Worm (Caenorhabditis elegans) whole organism, young adult: ENCODE data around the gene cids-1.

Experiments used
- B0019.2 ChIP-seq: fragments of 200-800 bp; sonication (Bioruptor generic); conservative IDR thresholded peaks from 2 replicates; pipeline ENCODE4 v1.3.6; 2022; ENCODE audit warnings: missing genetic modification reagents, missing genetic modification characterization, missing compliant biosample characterization
- B0336.3 ChIP-seq: fragments of 200-800 bp; sonication (Bioruptor generic); IDR thresholded peaks from 2 replicates; pipeline ENCODE4 v1.3.6; 2022; ENCODE audit warnings: missing genetic modification characterization, missing compliant biosample characterization
- C17E4.6 ChIP-seq: fragments of 200-800 bp; sonication (Bioruptor generic); IDR thresholded peaks from 2 replicates; pipeline ENCODE4 v1.3.6; 2022; ENCODE audit warnings: missing genetic modification reagents, missing genetic modification characterization, missing compliant biosample characterization
- F10E7.11 ChIP-seq: sonication (generic microtip); optimal IDR thresholded peaks from 2 replicates; lab custom pipeline; 2017; ENCODE audit warnings: mild to moderate bottlenecking, missing genetic modification characterization, moderate library complexity, missing compliant biosample characterization
- F37B4.10 ChIP-seq: fragments of 200-800 bp; sonication (Bioruptor generic); IDR thresholded peaks from 2 replicates; pipeline ENCODE4 v1.3.6; 2022; ENCODE audit warnings: missing genetic modification characterization, missing compliant biosample characterization
- F49E8.2 ChIP-seq: sonication (generic microtip); optimal IDR thresholded peaks from 3 replicates; lab custom pipeline; 2017; ENCODE audit warnings: missing genetic modification characterization, mild to moderate bottlenecking, missing compliant biosample characterization, antibody characterized with exemption, moderate library complexity; ENCODE audit not compliant: insufficient read depth
- F55B11.4 ChIP-seq: sonication (generic microtip); optimal IDR thresholded peaks from 2 replicates; lab custom pipeline; 2016; ENCODE audit warnings: missing compliant biosample characterization, missing genetic modification characterization, borderline replicate concordance; ENCODE audit not compliant: insufficient read depth
- T26A5.8 ChIP-seq: sonication (generic microtip); optimal IDR thresholded peaks from 2 replicates; lab custom pipeline; 2016; ENCODE audit warnings: missing genetic modification characterization, missing compliant biosample characterization
- Y53F4B.3 ChIP-seq: fragments of 200-800 bp; sonication (Bioruptor generic); IDR thresholded peaks from 2 replicates; pipeline ENCODE4 v1.3.6; 2022; ENCODE audit warnings: missing genetic modification reagents, missing genetic modification characterization, missing compliant biosample characterization
- aptf-2 ChIP-seq: fragments of 200-800 bp; sonication (Bioruptor generic); conservative IDR thresholded peaks from 2 replicates; pipeline ENCODE4 v1.3.6; 2022; ENCODE audit warnings: missing genetic modification reagents, missing genetic modification characterization, missing compliant biosample characterization
- aptf-3 ChIP-seq: fragments of 200-800 bp; sonication (Bioruptor generic); IDR thresholded peaks from 2 replicates; pipeline ENCODE4 v1.3.6; 2022; ENCODE audit warnings: missing genetic modification characterization, missing compliant biosample characterization
- atf-7 ChIP-seq: sonication (generic microtip); optimal IDR thresholded peaks from 2 replicates; lab custom pipeline; 2017; ENCODE audit warnings: mild to moderate bottlenecking, missing genetic modification characterization, missing compliant biosample characterization
- attf-3 ChIP-seq: fragments of 200-800 bp; sonication (Bioruptor generic); conservative IDR thresholded peaks from 2 replicates; pipeline ENCODE4 v1.3.6; 2022; ENCODE audit warnings: missing genetic modification reagents, missing genetic modification characterization, missing compliant biosample characterization
- bed-2 ChIP-seq: fragments of 200-800 bp; sonication (Bioruptor generic); IDR thresholded peaks from 2 replicates; pipeline ENCODE4 v1.3.6; 2022; ENCODE audit warnings: missing genetic modification reagents, missing genetic modification characterization, missing compliant biosample characterization
- ccch-3 ChIP-seq: fragments of 200-800 bp; sonication (Bioruptor generic); optimal IDR thresholded peaks from 2 replicates; lab custom pipeline; 2018; ENCODE audit warnings: mild to moderate bottlenecking, missing genetic modification characterization, missing compliant biosample characterization
- ceh-58 ChIP-seq: fragments of 200-800 bp; sonication (Bioruptor generic); IDR thresholded peaks from 2 replicates; pipeline ENCODE4 v1.3.6; 2022; ENCODE audit warnings: missing genetic modification characterization, missing compliant biosample characterization
- ceh-79 ChIP-seq: sonication (generic microtip); optimal IDR thresholded peaks from 2 replicates; lab custom pipeline; 2017; ENCODE audit warnings: mild to moderate bottlenecking, missing genetic modification characterization, missing compliant biosample characterization
- chd-7 ChIP-seq: sonication (generic microtip); optimal IDR thresholded peaks from 2 replicates; lab custom pipeline; 2016; ENCODE audit warnings: mild to moderate bottlenecking, missing genetic modification characterization, moderate library complexity, missing compliant biosample characterization
- die-1 ChIP-seq: sonication (generic microtip); optimal IDR thresholded peaks from 2 replicates; lab custom pipeline; 2016; ENCODE audit warnings: missing genotype, mild to moderate bottlenecking, missing genetic modification characterization, missing compliant biosample characterization
- fkh-3 ChIP-seq: sonication (generic microtip); optimal IDR thresholded peaks from 2 replicates; lab custom pipeline; 2016; ENCODE audit warnings: mild to moderate bottlenecking, missing genetic modification characterization, missing compliant biosample characterization
- him-1 ChIP-seq: sonication (generic microtip); optimal IDR thresholded peaks from 2 replicates; lab custom pipeline; 2016; ENCODE audit warnings: missing genotype, missing genetic modification reagents, missing genetic modification characterization, missing compliant biosample characterization
- lin-35 ChIP-seq, 3 experiments: fragments of 150-350 bp in 2 of 3; sonication (generic microtip) in 1 of 3; optimal IDR thresholded peaks; 2 replicates each; lab custom pipeline; 2014 to 2018; ENCODE audit warnings: missing biosample characterization in 3 of 3, missing genetic modification characterization in 3 of 3, missing genetic modification reagents in 3 of 3
- lin-40 ChIP-seq: sonication (generic microtip); optimal IDR thresholded peaks from 2 replicates; lab custom pipeline; 2016; ENCODE audit warnings: missing genetic modification characterization, mild to moderate bottlenecking, missing compliant biosample characterization, missing genotype, missing genetic modification reagents
- lin-54 ChIP-seq: fragments of 200-800 bp; sonication (Bioruptor generic); optimal IDR thresholded peaks from 2 replicates; lab custom pipeline; 2018; ENCODE audit warnings: mild to moderate bottlenecking, missing genetic modification characterization, missing compliant biosample characterization
- madf-3 ChIP-seq: fragments of 200-800 bp; sonication (Bioruptor generic); IDR thresholded peaks from 2 replicates; pipeline ENCODE4 v1.3.6; 2022; ENCODE audit warnings: missing genetic modification reagents, missing genetic modification characterization, missing compliant biosample characterization
- madf-6 ChIP-seq: fragments of 200-800 bp; sonication (Bioruptor generic); IDR thresholded peaks from 2 replicates; pipeline ENCODE4 v1.3.6; 2022; ENCODE audit warnings: missing genetic modification reagents, missing genetic modification characterization, missing compliant biosample characterization
- madf-8 ChIP-seq: fragments of 200-800 bp; sonication (Bioruptor generic); conservative IDR thresholded peaks from 2 replicates; pipeline ENCODE4 v1.3.6; 2022; ENCODE audit warnings: missing genetic modification reagents, missing genetic modification characterization, missing compliant biosample characterization
- mcd-1 ChIP-seq: fragments of 200-800 bp; sonication (Bioruptor generic); IDR thresholded peaks from 2 replicates; pipeline ENCODE4 v1.3.6; 2022; ENCODE audit warnings: missing genetic modification reagents, missing genetic modification characterization, missing compliant biosample characterization
- mel-28 ChIP-seq: sonication (generic microtip); optimal IDR thresholded peaks from 2 replicates; lab custom pipeline; 2016; ENCODE audit warnings: borderline replicate concordance, mild to moderate bottlenecking, missing genetic modification characterization, missing compliant biosample characterization
- mes-4 ChIP-seq: sonication (generic microtip); optimal IDR thresholded peaks from 2 replicates; lab custom pipeline; 2016; ENCODE audit warnings: missing genotype, missing genetic modification characterization, missing compliant biosample characterization
- nhr-120 ChIP-seq: fragments of 200-800 bp; sonication (Bioruptor generic); IDR thresholded peaks from 2 replicates; pipeline ENCODE4 v1.3.6; 2022; ENCODE audit warnings: missing genetic modification characterization, missing compliant biosample characterization
- rec-8 ChIP-seq, 2 experiments: sonication (generic microtip); optimal IDR thresholded peaks; 2 replicates each; lab custom pipeline; 2016; ENCODE audit warnings: mild to moderate bottlenecking in 2 of 2, missing genetic modification characterization in 2 of 2, missing genetic modification reagents in 2 of 2, missing genotype in 2 of 2, missing biosample characterization in 1 of 2, missing compliant biosample characterization in 1 of 2, moderate library complexity in 1 of 2
- snpc-1.1 ChIP-seq: sonication (generic microtip); optimal IDR thresholded peaks from 2 replicates; lab custom pipeline; 2017; ENCODE audit warnings: missing genetic modification characterization, mild to moderate bottlenecking, missing compliant biosample characterization, antibody characterized with exemption, moderate library complexity, missing genotype, missing genetic modification reagents; ENCODE audit not compliant: insufficient read depth
- tbp1 ChIP-seq: fragments of 200-800 bp; sonication (Bioruptor generic); optimal IDR thresholded peaks from 2 replicates; lab custom pipeline; 2018; ENCODE audit warnings: mild to moderate bottlenecking, missing genetic modification characterization, missing compliant biosample characterization
- zim-3 ChIP-seq: sonication (generic microtip); optimal IDR thresholded peaks from 2 replicates; lab custom pipeline; 2017; ENCODE audit warnings: mild to moderate bottlenecking, missing genetic modification characterization, moderate library complexity, missing compliant biosample characterization
- ztf-18 ChIP-seq: sonication (generic microtip); optimal IDR thresholded peaks from 2 replicates; lab custom pipeline; 2016; ENCODE audit warnings: missing genotype, mild to moderate bottlenecking, missing genetic modification characterization, missing compliant biosample characterization
- ztf-22 ChIP-seq: fragments of 200-800 bp; sonication (Bioruptor generic); optimal IDR thresholded peaks from 2 replicates; lab custom pipeline; 2018; ENCODE audit warnings: mild to moderate bottlenecking, missing genetic modification characterization, moderate library complexity, missing compliant biosample characterization
- ztf-3 ChIP-seq: fragments of 200-800 bp; sonication (Bioruptor generic); optimal IDR thresholded peaks from 2 replicates; lab custom pipeline; 2018; ENCODE audit warnings: mild to moderate bottlenecking, missing genetic modification characterization, missing compliant biosample characterization

Gene cids-1

ce11 chrIII:8209775-8210174 is 34.5 kb upstream of the cids-1 start, which contains the start of gene C30A5.10 (continued):
- TF ChIP-seq ztf-3 (GFP tag; lab: Kevin White, UChicago): no peak

ce11 chrIII:8211562-8211961 is 32.7 kb upstream of the cids-1 start:
- no peak for TF ChIP-seq F49E8.2 (tag; lab: Kevin White, UChicago)

- TF ChIP-seq ceh-79 (tag; lab: Kevin White, UChicago) (no peak), him-1 (no peak), attf-3 (no peak), ccch-3 (no peak), ztf-22 (GFP tag; lab: Kevin White, UChicago) (no peak), T26A5.8 (tag; lab: Kevin White, UChicago) (no peak), atf-7 (tag; lab: Kevin White, UChicago) (no peak), F37B4.10 (GFP tag; lab: Robert Waterston, UW) (no peak), mel-28 (tag; lab: Kevin White, UChicago) (no peak), Y53F4B.3 (no peak)
These were observed 28.0 kb upstream of the cids-1 start, which contains the start of gene unc-86 for ce11 chrIII:8216224-8216623. Gene unc-86 (minus strand): TSS chrIII:8216336.

- no peak for TF ChIP-seq lin-40 (tag; lab: Kevin White, UChicago)
- TF ChIP-seq ztf-18 (tag; lab: Kevin White, UChicago): no peak
- TF ChIP-seq snpc-1.1: no peak
- no peak for TF ChIP-seq lin-54 (GFP tag; lab: Kevin White, UChicago)
- no peak for TF ChIP-seq bed-2 (GFP tag; lab: Robert Waterston, UW)
- TF ChIP-seq rec-8 (tag; optimal IDR thresholded peaks at IDR 0.05; lab: Kevin White, UChicago): no peak
These were observed 26.3 kb upstream of the cids-1 start, which contains the start of gene C30A5.16 for ce11 chrIII:8217919-8218318. Gene C30A5.16 (plus strand): TSS chrIII:8218219.

- TF ChIP-seq aptf-2 (GFP tag; lab: Robert Waterston, UW) (no peak), aptf-3 (GFP tag; lab: Robert Waterston, UW) (no peak), F10E7.11 (tag; lab: Kevin White, UChicago) (no peak), ceh-58 (GFP tag; lab: Robert Waterston, UW) (no peak), F55B11.4 (no peak), C17E4.6 (no peak), mes-4 (no peak), tbp1 (GFP tag; lab: Kevin White, UChicago) (no peak)
These were observed 24.2 kb upstream of the cids-1 start for ce11 chrIII:8220081-8220480.

- TF ChIP-seq nhr-120 (GFP tag; lab: Robert Waterston, UW) (no peak), attf-3 (peak; percentile 88)
These were observed 19.5 kb upstream of the cids-1 start, which contains the start of gene mob-4 for ce11 chrIII:8224769-8225168. Gene mob-4 (plus strand): TSS chrIII:8225097.

ce11 chrIII:8226178-8226577 is 18.1 kb upstream of the cids-1 start, which contains the start of gene rfs-1:
Gene rfs-1 (plus strand): TSS chrIII:8226478.
- TF ChIP-seq madf-6 (GFP tag; lab: Robert Waterston, UW): no peak; the same call in 1 of the 2 replicates
- no peak for TF ChIP-seq chd-7
- no peak for TF ChIP-seq lin-35 (GFP tag; optimal IDR thresholded peaks at IDR 0.05; lab: Kevin White, UChicago)
- TF ChIP-seq B0336.3 (GFP tag; lab: Robert Waterston, UW): peak; percentile 55; the same call in 1 of the 2 replicates
- TF ChIP-seq mcd-1 (GFP tag; lab: Robert Waterston, UW): no peak
- no peak for TF ChIP-seq die-1 (tag; lab: Kevin White, UChicago)
- TF ChIP-seq madf-8 (GFP tag; lab: Robert Waterston, UW): no peak
- TF ChIP-seq zim-3 (tag; lab: Kevin White, UChicago): no peak
- TF ChIP-seq him-1: no peak
- TF ChIP-seq B0019.2 (GFP tag; lab: Robert Waterston, UW): no peak
- TF ChIP-seq fkh-3 (tag; lab: Kevin White, UChicago): no peak
- TF ChIP-seq madf-3: 0 out of 2 replicates have a peak, but pooled peaks have one; percentile 40
